Fruit fly (Drosophila melanogaster) whole organism, embryonic: Measurements from ENCODE around the gene wam.

Experiments used
- Asciz ChIP-seq: fragments of 200-800 bp; sonication (Bioruptor generic); optimal IDR thresholded peaks from 2 replicates; lab custom pipeline; 2017; ENCODE audit warnings: missing biosample characterization, mild to moderate bottlenecking, missing genetic modification characterization, missing genetic modification reagents
- CG10267 ChIP-seq: fragments of 200-800 bp; sonication (Bioruptor generic); optimal IDR thresholded peaks from 2 replicates; lab custom pipeline; 2018; ENCODE audit warnings: missing biosample characterization, mild to moderate bottlenecking, missing genetic modification characterization, moderate library complexity
- CG11093 ChIP-seq: fragments of 200-800 bp; sonication (Bioruptor generic); IDR thresholded peaks from 3 replicates; pipeline ENCODE4 v1.3.6; 2022; ENCODE audit warnings: missing biosample characterization, missing genetic modification characterization
- CG12236 ChIP-seq: fragments of 200-800 bp; sonication (Bioruptor generic); optimal IDR thresholded peaks from 2 replicates; lab custom pipeline; 2016; ENCODE audit warnings: missing biosample characterization, missing genetic modification characterization
- CG14441 ChIP-seq: fragments of 200-800 bp; sonication (Bioruptor generic); IDR thresholded peaks from 2 replicates; pipeline ENCODE4 v1.3.6; 2022; ENCODE audit warnings: missing biosample characterization, missing genetic modification characterization
- CG14710 ChIP-seq: fragments of 200-800 bp; sonication (Bioruptor generic); optimal IDR thresholded peaks from 3 replicates; lab custom pipeline; 2019; ENCODE audit warnings: missing biosample characterization, mild to moderate bottlenecking, missing genetic modification characterization, moderate library complexity
- CG1647 ChIP-seq: fragments of 200-800 bp; sonication (Bioruptor generic); optimal IDR thresholded peaks from 3 replicates; lab custom pipeline; 2016; ENCODE audit warnings: missing biosample characterization, missing genetic modification characterization
- CG1792 ChIP-seq: fragments of 200-800 bp; sonication (Bioruptor generic); optimal IDR thresholded peaks from 2 replicates; lab custom pipeline; 2016; ENCODE audit warnings: missing biosample characterization, missing genetic modification characterization
- CG18262 ChIP-seq: fragments of 200-800 bp; optimal IDR thresholded peaks from 3 replicates; lab custom pipeline; 2019; ENCODE audit warnings: missing biosample characterization, mild to moderate bottlenecking, missing genetic modification characterization, moderate library complexity
- CG1832 ChIP-seq: fragments of 200-800 bp; sonication (Bioruptor generic); optimal IDR thresholded peaks from 2 replicates; lab custom pipeline; 2017; ENCODE audit warnings: missing biosample characterization, mild to moderate bottlenecking, missing genetic modification characterization, inconsistent platforms
- CG18476 ChIP-seq: fragments of 200-800 bp; sonication (Bioruptor generic); optimal IDR thresholded peaks from 2 replicates; lab custom pipeline; 2016; ENCODE audit warnings: missing biosample characterization, mild to moderate bottlenecking, missing genetic modification characterization
- CG31441 ChIP-seq: fragments of 200-800 bp; sonication (Bioruptor generic); IDR thresholded peaks from 2 replicates; pipeline ENCODE4 v1.3.6; 2022; ENCODE audit warnings: missing biosample characterization, missing genetic modification characterization
- CG33557 ChIP-seq: fragments of 200-800 bp; sonication (Bioruptor generic); optimal IDR thresholded peaks from 2 replicates; lab custom pipeline; 2019; ENCODE audit warnings: missing biosample characterization, mild to moderate bottlenecking, missing genetic modification characterization, moderate library complexity
- CG3838 ChIP-seq: fragments of 200-800 bp; sonication (Bioruptor generic); optimal IDR thresholded peaks from 3 replicates; lab custom pipeline; 2016; ENCODE audit warnings: missing biosample characterization, missing genetic modification characterization
- CG3847 ChIP-seq: fragments of 200-800 bp; sonication (Bioruptor generic); IDR thresholded peaks from 2 replicates; pipeline ENCODE4 v1.3.6; 2022; ENCODE audit warnings: missing biosample characterization, missing genetic modification characterization
- CG4404 ChIP-seq: fragments of 200-800 bp; sonication (Bioruptor generic); IDR thresholded peaks from 2 replicates; pipeline ENCODE4 v1.3.6; 2022; ENCODE audit warnings: missing biosample characterization, missing genetic modification characterization
- CG9215 ChIP-seq: fragments of 200-800 bp; sonication (Bioruptor generic); IDR thresholded peaks from 2 replicates; pipeline ENCODE4 v1.3.6; 2022; ENCODE audit warnings: missing biosample characterization, missing genetic modification characterization
- CG9609 ChIP-seq: fragments of 200-800 bp; sonication (Bioruptor generic); optimal IDR thresholded peaks from 3 replicates; lab custom pipeline; 2016; ENCODE audit warnings: missing biosample characterization, missing genetic modification characterization
- CG9817 ChIP-seq: fragments of 200-800 bp; sonication (Bioruptor generic); optimal IDR thresholded peaks from 2 replicates; lab custom pipeline; 2018; ENCODE audit warnings: missing biosample characterization, mild to moderate bottlenecking, missing genetic modification characterization, moderate library complexity
- CG9876 ChIP-seq: fragments of 200-800 bp; sonication (Bioruptor generic); optimal IDR thresholded peaks from 2 replicates; lab custom pipeline; 2016; ENCODE audit warnings: missing biosample characterization, missing genetic modification characterization
- Camta ChIP-seq: fragments of 200-800 bp; sonication (Bioruptor generic); optimal IDR thresholded peaks from 2 replicates; lab custom pipeline; 2016; ENCODE audit warnings: missing biosample characterization, missing genetic modification characterization
- D19B ChIP-seq: fragments of 200-800 bp; sonication (Bioruptor generic); optimal IDR thresholded peaks from 2 replicates; lab custom pipeline; 2017; ENCODE audit warnings: missing biosample characterization, mild to moderate bottlenecking, missing genetic modification characterization
- Dad ChIP-seq: fragments of 200-800 bp; sonication (Bioruptor generic); optimal IDR thresholded peaks from 3 replicates; lab custom pipeline; 2016; ENCODE audit warnings: missing biosample characterization, missing genetic modification characterization
- Dbx ChIP-seq: fragments of 200-800 bp; sonication (Bioruptor generic); IDR thresholded peaks from 3 replicates; pipeline ENCODE4 v1.3.6; 2022; ENCODE audit warnings: missing biosample characterization, missing genetic modification characterization
- Dip3 ChIP-seq: fragments of 200-800 bp; sonication (Bioruptor generic); optimal IDR thresholded peaks from 3 replicates; lab custom pipeline; 2016; ENCODE audit warnings: missing biosample characterization, missing genetic modification characterization
- Doc2 ChIP-seq: fragments of 200-800 bp; sonication (Bioruptor generic); IDR thresholded peaks from 2 replicates; pipeline ENCODE4 v1.3.6; 2022; ENCODE audit warnings: missing biosample characterization, missing genetic modification characterization
- Hsf ChIP-seq: fragments of 200-800 bp; sonication (Bioruptor generic); optimal IDR thresholded peaks from 3 replicates; lab custom pipeline; 2016; ENCODE audit warnings: missing biosample characterization, missing genetic modification characterization
- Med ChIP-seq: fragments of 200-800 bp; sonication (Bioruptor generic); peaks from one replicate; lab custom pipeline; 2016; ENCODE audit warnings: missing biosample characterization, missing genetic modification characterization, mild to moderate bottlenecking, inconsistent platforms, moderate library complexity
- NK7.1 ChIP-seq: fragments of 200-800 bp; sonication (Bioruptor generic); optimal IDR thresholded peaks from 3 replicates; lab custom pipeline; 2016; ENCODE audit warnings: missing biosample characterization, missing genetic modification characterization
- Xrp1 ChIP-seq: fragments of 200-800 bp; sonication (Bioruptor generic); IDR thresholded peaks from 2 replicates; pipeline ENCODE4 v1.3.6; 2022; ENCODE audit warnings: missing biosample characterization, missing genetic modification characterization
- bcd ChIP-seq: fragments of 200-800 bp; sonication (Bioruptor generic); optimal IDR thresholded peaks from 2 replicates; lab custom pipeline; 2017; ENCODE audit warnings: missing biosample characterization, mild to moderate bottlenecking, missing genetic modification characterization
- bigmax ChIP-seq: fragments of 200-800 bp; sonication (Bioruptor generic); optimal IDR thresholded peaks from 2 replicates; lab custom pipeline; 2018; ENCODE audit warnings: missing biosample characterization, mild to moderate bottlenecking, missing genetic modification characterization
- cato ChIP-seq: fragments of 200-800 bp; sonication (Bioruptor generic); optimal IDR thresholded peaks from 2 replicates; lab custom pipeline; 2016; ENCODE audit warnings: missing biosample characterization, missing genetic modification characterization, borderline replicate concordance
- chif ChIP-seq, 2 experiments: fragments of 200-800 bp; sonication (Bioruptor generic); optimal IDR thresholded peaks; 3 replicates each; lab custom pipeline; 2016; ENCODE audit warnings: missing biosample characterization in 2 of 2, missing genetic modification characterization in 2 of 2
- crol ChIP-seq: fragments of 200-800 bp; sonication (Bioruptor generic); IDR thresholded peaks from 2 replicates; pipeline ENCODE4 v1.3.6; 2022; ENCODE audit warnings: missing biosample characterization, missing genetic modification characterization
- crp ChIP-seq, 2 experiments: fragments of 200-800 bp; sonication (Bioruptor generic); optimal IDR thresholded peaks; 2 replicates in 1 of 2; 3 replicates in 1 of 2; lab custom pipeline; 2017; ENCODE audit warnings: missing biosample characterization in 2 of 2, missing genetic modification characterization in 2 of 2, mild to moderate bottlenecking in 1 of 2, moderate library complexity in 1 of 2
- dimm ChIP-seq: fragments of 200-800 bp; sonication (Bioruptor generic); IDR thresholded peaks from 2 replicates; pipeline ENCODE4 v1.3.6; 2022; ENCODE audit warnings: missing biosample characterization, missing genetic modification characterization
- esg ChIP-seq: fragments of 200-800 bp; sonication (Bioruptor generic); conservative IDR thresholded peaks from 2 replicates; pipeline ENCODE4 v1.3.6; 2022; ENCODE audit warnings: missing biosample characterization, missing genetic modification characterization
- eve ChIP-seq, 2 experiments: fragments of >200 bp; optimal IDR thresholded peaks; 2 replicates each; lab custom pipeline; 2017; ENCODE audit warnings: missing biosample characterization in 2 of 2, missing genetic modification characterization in 2 of 2
- gt ChIP-seq: fragments of 200-800 bp; sonication (Bioruptor generic); IDR thresholded peaks from 2 replicates; pipeline ENCODE4 v1.3.6; 2022; ENCODE audit warnings: missing biosample characterization, missing genetic modification characterization
- lmd ChIP-seq: fragments of 200-800 bp; sonication (Bioruptor generic); IDR thresholded peaks from 2 replicates; pipeline ENCODE4 v1.3.6; 2022; ENCODE audit warnings: missing biosample characterization, missing genetic modification characterization
- nmo ChIP-seq: fragments of 200-800 bp; sonication (Bioruptor generic); optimal IDR thresholded peaks from 2 replicates; lab custom pipeline; 2018; ENCODE audit warnings: missing biosample characterization, mild to moderate bottlenecking, missing genetic modification characterization, moderate library complexity
- pum ChIP-seq: fragments of 200-800 bp; sonication (Bioruptor generic); optimal IDR thresholded peaks from 2 replicates; lab custom pipeline; 2016; ENCODE audit warnings: missing biosample characterization, missing genetic modification characterization
- run ChIP-seq: fragments of 200-800 bp; sonication (Bioruptor generic); optimal IDR thresholded peaks from 3 replicates; lab custom pipeline; 2018; ENCODE audit warnings: missing biosample characterization, mild to moderate bottlenecking, missing genetic modification characterization
- schlank ChIP-seq: fragments of 200-800 bp; sonication (Bioruptor generic); optimal IDR thresholded peaks from 2 replicates; lab custom pipeline; 2018; ENCODE audit warnings: missing biosample characterization, mild to moderate bottlenecking, missing genetic modification characterization
- sob ChIP-seq: fragments of 200-800 bp; sonication (Bioruptor generic); IDR thresholded peaks from 2 replicates; pipeline ENCODE4 v1.3.6; 2022; ENCODE audit warnings: missing biosample characterization, missing genetic modification characterization
- stwl ChIP-seq: fragments of 200-800 bp; sonication (Bioruptor generic); optimal IDR thresholded peaks from 3 replicates; lab custom pipeline; 2018; ENCODE audit warnings: missing biosample characterization, mild to moderate bottlenecking, missing genetic modification characterization, moderate library complexity
- tgo ChIP-seq: fragments of 200-800 bp; sonication (Bioruptor generic); IDR thresholded peaks from 3 replicates; pipeline ENCODE4 v1.3.6; 2022; ENCODE audit warnings: missing biosample characterization, missing genetic modification characterization
- tll ChIP-seq, 2 experiments: fragments of 200-800 bp in 1 of 2; fragments of >200 bp in 1 of 2; sonication (Bioruptor generic) in 1 of 2; optimal IDR thresholded peaks; 2 replicates each; lab custom pipeline; 2017 to 2019; ENCODE audit warnings: missing biosample characterization in 2 of 2, missing genetic modification characterization in 2 of 2, mild to moderate bottlenecking in 1 of 2, moderate library complexity in 1 of 2
- usp ChIP-seq: fragments of >200 bp; optimal IDR thresholded peaks from 2 replicates; lab custom pipeline; 2017; ENCODE audit warnings: missing biosample characterization, missing genetic modification characterization
- yki ChIP-seq: fragments of >200 bp; optimal IDR thresholded peaks from 3 replicates; lab custom pipeline; 2018
- zen ChIP-seq: fragments of 200-800 bp; sonication (Bioruptor generic); optimal IDR thresholded peaks from 3 replicates; lab custom pipeline; 2018; ENCODE audit warnings: missing biosample characterization, mild to moderate bottlenecking, missing genetic modification characterization, moderate library complexity

wam gene

DNA sequence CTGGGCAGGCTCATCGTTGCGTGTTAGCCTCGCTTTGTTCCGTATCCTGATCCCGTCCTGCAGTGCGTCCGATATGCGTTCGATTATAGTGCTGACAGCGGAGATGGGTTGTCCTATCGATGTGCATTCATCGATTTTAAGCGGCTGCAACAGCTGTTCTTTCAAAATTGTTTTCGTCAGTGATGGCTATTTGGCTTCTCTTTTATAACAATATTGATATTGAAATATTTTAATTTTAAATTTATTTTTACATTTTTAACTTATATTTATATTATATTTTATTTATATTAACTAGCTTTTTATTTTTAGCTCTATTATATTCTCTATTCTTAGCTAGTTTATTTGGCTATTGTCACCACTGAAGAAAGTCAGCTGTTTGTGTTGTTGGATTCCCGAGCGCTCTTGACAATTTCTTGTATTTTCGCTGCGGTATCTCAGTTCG lies 29.8 kb downstream of the wam start, which contains the start of the genes wda and Pex11c (continued):
- no peak for TF ChIP-seq schlank (tag; lab: Kevin White, UChicago)
- peak; percentile 88 to 95 for TF ChIP-seq crp (GFP tag; optimal IDR thresholded peaks at IDR 0.05; lab: Kevin White, UChicago)
- TF ChIP-seq sob (GFP tag; lab: Robert Waterston, UW) = peak; percentile 94
- TF ChIP-seq crol = no peak
- TF ChIP-seq yki (lab: Kevin White, UChicago) = no peak
- TF ChIP-seq CG9609 (GFP tag; lab: Kevin White, UChicago) = peak; percentile 8
- no peak for TF ChIP-seq NK7.1
- TF ChIP-seq CG1832 (GFP tag; lab: Kevin White, UChicago) = no peak
- peak; percentile 45 for TF ChIP-seq Asciz (GFP tag; lab: Kevin White, UChicago)
- no peak for TF ChIP-seq bigmax
- TF ChIP-seq CG18476 (GFP tag; lab: Kevin White, UChicago) = no peak
- peak; percentile 87 for TF ChIP-seq esg
- TF ChIP-seq Doc2 = no peak
- TF ChIP-seq tll (GFP tag; optimal IDR thresholded peaks at IDR 0.05; lab: Kevin White, UChicago) = peak in 1 of 2 experiments; percentile 64
- peak; percentile 94 for TF ChIP-seq CG18262 (tag; lab: Kevin White, UChicago)
- no peak for TF ChIP-seq Dad
- peak; percentile 45 for TF ChIP-seq pum
- TF ChIP-seq Xrp1 (GFP tag; lab: Robert Waterston, UW) = peak; percentile 95
- TF ChIP-seq CG11093 (GFP tag; lab: Robert Waterston, UW) = no peak
- peak; percentile 87 for TF ChIP-seq nmo
- no peak for TF ChIP-seq usp
- TF ChIP-seq Camta (GFP tag; lab: Kevin White, UChicago) = peak; percentile 32
- no peak; the same call in 1 of the 2 replicates for TF ChIP-seq CG9215 (GFP tag; lab: Robert Waterston, UW)
- peak; percentile 80 for TF ChIP-seq zen (tag; lab: Kevin White, UChicago)
- peak in 1 of 2 experiments; percentile 47 for TF ChIP-seq chif (GFP tag; optimal IDR thresholded peaks at IDR 0.05; lab: Kevin White, UChicago)
- TF ChIP-seq CG14441 = peak; percentile 82
- TF ChIP-seq Dbx = peak; percentile 85; the same call in 2 of the 3 replicates
- TF ChIP-seq CG31441 (GFP tag; lab: Robert Waterston, UW) = peak; percentile 95
- TF ChIP-seq dimm (GFP tag; lab: Robert Waterston, UW) = no peak; the same call in 1 of the 2 replicates
- TF ChIP-seq CG10267 = peak; percentile 89
- no peak for TF ChIP-seq CG12236 (GFP tag; lab: Kevin White, UChicago)
- TF ChIP-seq cato (GFP tag; lab: Kevin White, UChicago) = peak; percentile 77
- peak; percentile 44 for TF ChIP-seq D19B (GFP tag; lab: Kevin White, UChicago)
- TF ChIP-seq CG9876 = no peak
- peak; percentile 85 for TF ChIP-seq CG33557 (GFP tag; lab: Kevin White, UChicago)
- TF ChIP-seq CG1792 (GFP tag; lab: Kevin White, UChicago) = no peak
- peak; percentile 89 for TF ChIP-seq CG3847 (GFP tag; lab: Robert Waterston, UW)
- TF ChIP-seq gt (GFP tag; lab: Robert Waterston, UW) = peak; percentile 80
- peak; percentile 87 for TF ChIP-seq CG9817 (tag; lab: Kevin White, UChicago)
- TF ChIP-seq Hsf (GFP tag; lab: Kevin White, UChicago) = peak; percentile 24
- peak; percentile 80 for TF ChIP-seq bcd (GFP tag; lab: Kevin White, UChicago)
- peak; percentile 77 for TF ChIP-seq run (tag; lab: Kevin White, UChicago)
- peak; percentile 60 for TF ChIP-seq stwl
- peak; percentile 26 for TF ChIP-seq Dip3 (GFP tag; lab: Kevin White, UChicago)
- TF ChIP-seq CG14710 (tag; lab: Kevin White, UChicago) = peak; percentile 87
- TF ChIP-seq eve (GFP tag; optimal IDR thresholded peaks at IDR 0.05; lab: Kevin White, UChicago) = no peak
- TF ChIP-seq Med = peak; percentile 79
- peak; percentile 26 for TF ChIP-seq CG3838 (GFP tag; lab: Kevin White, UChicago)
- peak; percentile 84 for TF ChIP-seq CG4404 (GFP tag; lab: Robert Waterston, UW)
- TF ChIP-seq tgo = peak; percentile 96
- no peak for TF ChIP-seq CG1647 (GFP tag; lab: Kevin White, UChicago)
- TF ChIP-seq lmd = peak; percentile 87; the same call in 1 of the 2 replicates
